Worm (Caenorhabditis elegans) whole organism, young adult: ENCODE data around the gene emb-1.

Source experiments
- B0019.2 ChIP-seq: fragments of 200-800 bp; sonication (Bioruptor generic); conservative IDR thresholded peaks from 2 replicates; pipeline ENCODE4 v1.3.6; 2022; ENCODE audit warnings: missing genetic modification reagents, missing genetic modification characterization, missing compliant biosample characterization
- B0261.1 ChIP-seq: sonication (generic microtip); optimal IDR thresholded peaks from 2 replicates; lab custom pipeline; 2016; ENCODE audit warnings: mild to moderate bottlenecking, missing genetic modification characterization, moderate library complexity, missing compliant biosample characterization
- B0336.3 ChIP-seq: fragments of 200-800 bp; sonication (Bioruptor generic); IDR thresholded peaks from 2 replicates; pipeline ENCODE4 v1.3.6; 2022; ENCODE audit warnings: missing genetic modification characterization, missing compliant biosample characterization
- F22D6.2 ChIP-seq: sonication (generic microtip); optimal IDR thresholded peaks from 2 replicates; lab custom pipeline; 2016; ENCODE audit warnings: mild to moderate bottlenecking, missing genetic modification characterization, missing compliant biosample characterization
- F33H1.4 ChIP-seq: fragments of 200-800 bp; sonication (Bioruptor generic); IDR thresholded peaks from 2 replicates; pipeline ENCODE4 v1.3.6; 2022; ENCODE audit warnings: missing genetic modification reagents, missing genetic modification characterization, missing compliant biosample characterization
- F37B4.10 ChIP-seq: fragments of 200-800 bp; sonication (Bioruptor generic); IDR thresholded peaks from 2 replicates; pipeline ENCODE4 v1.3.6; 2022; ENCODE audit warnings: missing genetic modification characterization, missing compliant biosample characterization
- F49E8.2 ChIP-seq: sonication (generic microtip); optimal IDR thresholded peaks from 3 replicates; lab custom pipeline; 2017; ENCODE audit warnings: missing genetic modification characterization, mild to moderate bottlenecking, missing compliant biosample characterization, antibody characterized with exemption, moderate library complexity; ENCODE audit not compliant: insufficient read depth
- F57C9.4 ChIP-seq: sonication (generic microtip); optimal IDR thresholded peaks from 2 replicates; lab custom pipeline; 2017; ENCODE audit warnings: mild to moderate bottlenecking, missing genetic modification characterization, missing compliant biosample characterization
- K11D2.4 ChIP-seq: fragments of 200-800 bp; sonication (Bioruptor generic); IDR thresholded peaks from 2 replicates; pipeline ENCODE4 v1.3.6; 2022; ENCODE audit warnings: missing genetic modification reagents, missing genetic modification characterization, missing compliant biosample characterization
- K12H6.12 ChIP-seq: fragments of 200-800 bp; sonication (Bioruptor generic); optimal IDR thresholded peaks from 2 replicates; lab custom pipeline; 2018; ENCODE audit warnings: mild to moderate bottlenecking, missing genetic modification characterization, missing compliant biosample characterization
- T07F8.4 ChIP-seq: sonication (generic microtip); optimal IDR thresholded peaks from 2 replicates; lab custom pipeline; 2016; ENCODE audit warnings: mild to moderate bottlenecking, missing genetic modification characterization, moderate library complexity, missing compliant biosample characterization
- Y53G8AR.9 ChIP-seq: fragments of 200-800 bp; sonication (Bioruptor generic); conservative IDR thresholded peaks from 2 replicates; pipeline ENCODE4 v1.3.6; 2022; ENCODE audit warnings: missing genetic modification reagents, missing genetic modification characterization, missing compliant biosample characterization
- ama-1 ChIP-seq, 3 experiments: fragments of 150-350 bp in 1 of 3; sonication (generic microtip) in 2 of 3; optimal IDR thresholded peaks; 2 replicates each; lab custom pipeline; 2014 to 2018; ENCODE audit warnings: missing biosample characterization in 2 of 3, missing genetic modification characterization in 2 of 3, missing genetic modification reagents in 2 of 3
- aptf-3 ChIP-seq: fragments of 200-800 bp; sonication (Bioruptor generic); IDR thresholded peaks from 2 replicates; pipeline ENCODE4 v1.3.6; 2022; ENCODE audit warnings: missing genetic modification characterization, missing compliant biosample characterization
- atf-7 ChIP-seq: sonication (generic microtip); optimal IDR thresholded peaks from 2 replicates; lab custom pipeline; 2017; ENCODE audit warnings: mild to moderate bottlenecking, missing genetic modification characterization, missing compliant biosample characterization
- attf-6 ChIP-seq: fragments of 200-800 bp; sonication (Bioruptor generic); IDR thresholded peaks from 2 replicates; pipeline ENCODE4 v1.3.6; 2022; ENCODE audit warnings: missing genetic modification reagents, missing genetic modification characterization, missing compliant biosample characterization
- ccch-3 ChIP-seq: fragments of 200-800 bp; sonication (Bioruptor generic); optimal IDR thresholded peaks from 2 replicates; lab custom pipeline; 2018; ENCODE audit warnings: mild to moderate bottlenecking, missing genetic modification characterization, missing compliant biosample characterization
- ceh-40 ChIP-seq: fragments of 200-800 bp; sonication (Bioruptor generic); IDR thresholded peaks from 2 replicates; pipeline ENCODE4 v1.3.6; 2022; ENCODE audit warnings: missing genetic modification characterization, missing compliant biosample characterization
- ceh-79 ChIP-seq: sonication (generic microtip); optimal IDR thresholded peaks from 2 replicates; lab custom pipeline; 2017; ENCODE audit warnings: mild to moderate bottlenecking, missing genetic modification characterization, missing compliant biosample characterization
- ceh-91 ChIP-seq: fragments of 200-800 bp; sonication (Bioruptor generic); IDR thresholded peaks from 2 replicates; pipeline ENCODE4 v1.3.6; 2022; ENCODE audit warnings: missing genetic modification reagents, missing genetic modification characterization, missing compliant biosample characterization
- dpff-1 ChIP-seq: sonication (generic microtip); optimal IDR thresholded peaks from 2 replicates; lab custom pipeline; 2017; ENCODE audit warnings: mild to moderate bottlenecking, missing genetic modification characterization, missing compliant biosample characterization
- egl-44 ChIP-seq: fragments of 200-800 bp; sonication (Bioruptor generic); IDR thresholded peaks from 2 replicates; pipeline ENCODE4 v1.3.6; 2022; ENCODE audit warnings: missing genetic modification reagents, missing genetic modification characterization, missing compliant biosample characterization
- egrh-3 ChIP-seq: fragments of 200-800 bp; sonication (Bioruptor generic); IDR thresholded peaks from 2 replicates; pipeline ENCODE4 v1.3.6; 2022; ENCODE audit warnings: missing genetic modification reagents, missing genetic modification characterization, missing compliant biosample characterization
- ets-4 ChIP-seq: fragments of 200-800 bp; sonication (Bioruptor generic); optimal IDR thresholded peaks from 2 replicates; lab custom pipeline; 2018; ENCODE audit warnings: mild to moderate bottlenecking, missing genetic modification characterization, missing compliant biosample characterization
- him-1 ChIP-seq: sonication (generic microtip); optimal IDR thresholded peaks from 2 replicates; lab custom pipeline; 2016; ENCODE audit warnings: missing genotype, missing genetic modification reagents, missing genetic modification characterization, missing compliant biosample characterization
- hsf-1 ChIP-seq: fragments of 200-800 bp; sonication (Bioruptor generic); IDR thresholded peaks from 2 replicates; pipeline ENCODE4 v1.3.6; 2022; ENCODE audit warnings: missing genetic modification reagents, missing genetic modification characterization, missing compliant biosample characterization
- let-526 ChIP-seq: fragments of 200-800 bp; sonication (Bioruptor generic); IDR thresholded peaks from 2 replicates; pipeline ENCODE4 v1.3.6; 2022; ENCODE audit warnings: missing genetic modification reagents, missing genetic modification characterization, missing compliant biosample characterization
- lin-40 ChIP-seq: sonication (generic microtip); optimal IDR thresholded peaks from 2 replicates; lab custom pipeline; 2016; ENCODE audit warnings: missing genetic modification characterization, mild to moderate bottlenecking, missing compliant biosample characterization, missing genotype, missing genetic modification reagents
- lsl-1 ChIP-seq: fragments of 200-800 bp; sonication (Bioruptor generic); optimal IDR thresholded peaks from 2 replicates; lab custom pipeline; 2018; ENCODE audit warnings: mild to moderate bottlenecking, missing genetic modification characterization, moderate library complexity, missing compliant biosample characterization
- madf-10 ChIP-seq: sonication (generic microtip); optimal IDR thresholded peaks from 2 replicates; lab custom pipeline; 2016; ENCODE audit warnings: mild to moderate bottlenecking, missing genetic modification characterization, missing compliant biosample characterization
- madf-8 ChIP-seq: fragments of 200-800 bp; sonication (Bioruptor generic); conservative IDR thresholded peaks from 2 replicates; pipeline ENCODE4 v1.3.6; 2022; ENCODE audit warnings: missing genetic modification reagents, missing genetic modification characterization, missing compliant biosample characterization
- mcd-1 ChIP-seq: fragments of 200-800 bp; sonication (Bioruptor generic); IDR thresholded peaks from 2 replicates; pipeline ENCODE4 v1.3.6; 2022; ENCODE audit warnings: missing genetic modification reagents, missing genetic modification characterization, missing compliant biosample characterization
- mel-28 ChIP-seq: sonication (generic microtip); optimal IDR thresholded peaks from 2 replicates; lab custom pipeline; 2016; ENCODE audit warnings: borderline replicate concordance, mild to moderate bottlenecking, missing genetic modification characterization, missing compliant biosample characterization
- nfyb-1 ChIP-seq: fragments of 200-800 bp; sonication (Bioruptor generic); IDR thresholded peaks from 2 replicates; pipeline ENCODE4 v1.3.6; 2022; ENCODE audit warnings: missing genetic modification reagents, missing genetic modification characterization, missing compliant biosample characterization
- nhr-179 ChIP-seq: sonication (generic microtip); optimal IDR thresholded peaks from 2 replicates; lab custom pipeline; 2016; ENCODE audit warnings: mild to moderate bottlenecking, missing genetic modification characterization, missing compliant biosample characterization
- nhr-27 ChIP-seq: fragments of 200-800 bp; sonication (Bioruptor generic); optimal IDR thresholded peaks from 2 replicates; lab custom pipeline; 2018; ENCODE audit warnings: mild to moderate bottlenecking, missing genetic modification characterization, moderate library complexity, missing compliant biosample characterization
- nhr-80 ChIP-seq: sonication (generic microtip); optimal IDR thresholded peaks from 2 replicates; lab custom pipeline; 2016; ENCODE audit warnings: missing genetic modification characterization, missing compliant biosample characterization
- pbrm-1 ChIP-seq: fragments of 200-800 bp; sonication (Bioruptor generic); IDR thresholded peaks from 2 replicates; pipeline ENCODE4 v1.3.6; 2022; ENCODE audit warnings: missing genetic modification reagents, missing genetic modification characterization, missing compliant biosample characterization
- repo-1 ChIP-seq: sonication (generic microtip); optimal IDR thresholded peaks from 2 replicates; lab custom pipeline; 2017; ENCODE audit warnings: mild to moderate bottlenecking, missing genetic modification characterization, missing compliant biosample characterization
- rpc-1 ChIP-seq, 2 experiments: fragments of 150-350 bp in 1 of 2; sonication (generic microtip) in 1 of 2; optimal IDR thresholded peaks; 2 replicates each; lab custom pipeline; 2014 to 2018; ENCODE audit warnings: missing biosample characterization in 1 of 2, missing genetic modification characterization in 1 of 2, missing genetic modification reagents in 1 of 2, missing genotype in 1 of 2
- snpc-4 ChIP-seq, 5 experiments: fragments of 150-350 bp in 1 of 5; sonication (generic microtip) in 4 of 5; optimal IDR thresholded peaks; 2 replicates each; lab custom pipeline; 2014 to 2018; ENCODE audit warnings: missing genetic modification characterization in 5 of 5, missing biosample characterization in 3 of 5, antibody characterized with exemption in 2 of 5, mild to moderate bottlenecking in 2 of 5, missing compliant biosample characterization in 2 of 5, missing genotype in 2 of 5, moderate library complexity in 2 of 5, missing genetic modification reagents in 1 of 5
- somi-1 ChIP-seq: fragments of 200-800 bp; sonication (Bioruptor generic); optimal IDR thresholded peaks from 2 replicates; lab custom pipeline; 2018; ENCODE audit warnings: mild to moderate bottlenecking, missing genetic modification characterization, missing compliant biosample characterization
- tbx-9 ChIP-seq: sonication (generic microtip); optimal IDR thresholded peaks from 2 replicates; lab custom pipeline; 2016; ENCODE audit warnings: borderline replicate concordance, missing genetic modification characterization, inconsistent platforms, missing compliant biosample characterization
- tlf-1 ChIP-seq: fragments of 200-800 bp; sonication (Bioruptor generic); optimal IDR thresholded peaks from 2 replicates; lab custom pipeline; 2018; ENCODE audit warnings: mild to moderate bottlenecking, missing genetic modification characterization, missing compliant biosample characterization
- unc-130 ChIP-seq: sonication (generic microtip); optimal IDR thresholded peaks from 2 replicates; lab custom pipeline; 2016; ENCODE audit warnings: missing genetic modification reagents, missing genetic modification characterization, missing compliant biosample characterization
- xnd-1 ChIP-seq: sonication (generic microtip); optimal IDR thresholded peaks from 2 replicates; lab custom pipeline; 2016; ENCODE audit warnings: missing genotype, missing genetic modification reagents, missing genetic modification characterization, missing compliant biosample characterization
- ztf-18 ChIP-seq: sonication (generic microtip); optimal IDR thresholded peaks from 2 replicates; lab custom pipeline; 2016; ENCODE audit warnings: missing genotype, mild to moderate bottlenecking, missing genetic modification characterization, missing compliant biosample characterization

Gene emb-1

ce11 chrIII:5196298-5197045 lies 23.2 kb downstream of the emb-1 start (continued):
- TF ChIP-seq unc-130 (GFP tag; lab: Kevin White, UChicago), result no peak
- TF ChIP-seq lsl-1, result no peak
- peak; percentile 75 for TF ChIP-seq mcd-1 (GFP tag; lab: Robert Waterston, UW)
- TF ChIP-seq nhr-80 (tag; lab: Kevin White, UChicago), result peak; percentile 42
- no peak for TF ChIP-seq F37B4.10 (GFP tag; lab: Robert Waterston, UW)
- no peak; the same call in 1 of the 2 replicates for TF ChIP-seq madf-8 (GFP tag; lab: Robert Waterston, UW)
- TF ChIP-seq B0019.2 (GFP tag; lab: Robert Waterston, UW), result no peak
- no peak for TF ChIP-seq mel-28 (tag; lab: Kevin White, UChicago)
- TF ChIP-seq F33H1.4 (GFP tag; lab: Robert Waterston, UW), result no peak
- TF ChIP-seq tbx-9 (tag; lab: Kevin White, UChicago), result no peak
- TF ChIP-seq K11D2.4 (GFP tag; lab: Robert Waterston, UW), result no peak
- TF ChIP-seq nhr-179, result no peak
- TF ChIP-seq dpff-1 (tag; lab: Kevin White, UChicago), result no peak
- peak; percentile 68 for TF ChIP-seq B0336.3 (GFP tag; lab: Robert Waterston, UW)
- no peak for TF ChIP-seq rpc-1 (optimal IDR thresholded peaks at IDR 0.05; lab: Kevin White, UChicago)
- no peak for TF ChIP-seq rpc-1 (tag; optimal IDR thresholded peaks at IDR 0.05; lab: Kevin White, UChicago)
- no peak for TF ChIP-seq ceh-91 (GFP tag; lab: Robert Waterston, UW)
- TF ChIP-seq tlf-1 (GFP tag; lab: Kevin White, UChicago), result peak; percentile 69
- TF ChIP-seq attf-6 (GFP tag; lab: Robert Waterston, UW), result no peak
- TF ChIP-seq nfyb-1 (GFP tag; lab: Robert Waterston, UW), result peak; percentile 83
- TF ChIP-seq aptf-3 (GFP tag; lab: Robert Waterston, UW), result peak; percentile 7; the same call in 1 of the 2 replicates
- TF ChIP-seq let-526 (GFP tag; lab: Robert Waterston, UW), result no peak
- TF ChIP-seq ceh-40 (GFP tag; lab: Robert Waterston, UW), result no peak
- TF ChIP-seq ama-1 (optimal IDR thresholded peaks at IDR 0.05; lab: Kevin White, UChicago), result no peak
- peak in 1 of 2 experiments; percentile 4 for TF ChIP-seq ama-1 (GFP tag; optimal IDR thresholded peaks at IDR 0.05; lab: Kevin White, UChicago)
- no peak for TF ChIP-seq hsf-1 (GFP tag; lab: Robert Waterston, UW)
- no peak for TF ChIP-seq F22D6.2 (tag; lab: Kevin White, UChicago)
- TF ChIP-seq T07F8.4 (tag; lab: Kevin White, UChicago), result no peak
- no peak for TF ChIP-seq ztf-18 (tag; lab: Kevin White, UChicago)
- no peak for TF ChIP-seq snpc-4 (GFP tag; optimal IDR thresholded peaks at IDR 0.05; lab: Kevin White, UChicago)
- no peak for TF ChIP-seq snpc-4 (tag; optimal IDR thresholded peaks at IDR 0.05; lab: Kevin White, UChicago)
- no peak for TF ChIP-seq xnd-1 (tag; lab: Kevin White, UChicago)
- peak; percentile 99 for TF ChIP-seq him-1 (tag; lab: Kevin White, UChicago)
- peak; percentile 77 for TF ChIP-seq Y53G8AR.9 (GFP tag; lab: Robert Waterston, UW)
- TF ChIP-seq lin-40, result peak; percentile 50
- TF ChIP-seq repo-1 (tag; lab: Kevin White, UChicago), result peak; percentile 91
- TF ChIP-seq ccch-3 (GFP tag; lab: Kevin White, UChicago), result no peak
- no peak for TF ChIP-seq ets-4 (GFP tag; lab: Kevin White, UChicago)
- peak; percentile 63 for TF ChIP-seq madf-10 (tag; lab: Kevin White, UChicago)
- TF ChIP-seq nhr-27 (tag; lab: Kevin White, UChicago), result no peak
- TF ChIP-seq egrh-3 (GFP tag; lab: Robert Waterston, UW), result no peak
- no peak for TF ChIP-seq F49E8.2
- TF ChIP-seq B0261.1 (tag; lab: Kevin White, UChicago), result no peak
- no peak for TF ChIP-seq somi-1 (GFP tag; lab: Kevin White, UChicago)
- TF ChIP-seq atf-7 (tag; lab: Kevin White, UChicago), result peak; percentile 73
- no peak; the same call in 1 of the 2 replicates for TF ChIP-seq egl-44
- no peak for TF ChIP-seq K12H6.12 (tag; lab: Kevin White, UChicago)
- no peak; the same call in 1 of the 2 replicates for TF ChIP-seq pbrm-1 (GFP tag; lab: Robert Waterston, UW)
- TF ChIP-seq ceh-79, result no peak
- TF ChIP-seq F57C9.4 (tag; lab: Kevin White, UChicago), result no peak
